Worm (Caenorhabditis elegans): Measurements from ENCODE around the gene subs-4.

Gene subs-4

ce11 chrIII:11361394-11361793 lies 20.6 kb upstream of the subs-4 start:
- TF ChIP-seq tbx-8 (GFP tag; optimal IDR thresholded peaks at IDR 0.05) (no peak), unc-39 (tag; optimal IDR thresholded peaks at IDR 0.05) (no peak), pha-4 (tag; optimal IDR thresholded peaks at IDR 0.05) (no peak)

- TF ChIP-seq ham-2 (GFP tag; optimal IDR thresholded peaks at IDR 0.05), result no peak
Observed at ce11 chrIII:11362915-11363314, 19.1 kb upstream of the subs-4 start.

ce11 chrIII:11366467-11366866 lies 15.6 kb upstream of the subs-4 start, which contains the start of gene T28D6.3:
TSS of gene T28D6.3 (plus strand) at chrIII:11366767.
- TF ChIP-seq lsy-2 (tag; optimal IDR thresholded peaks at IDR 0.05) (no peak), elt-1 (tag; optimal IDR thresholded peaks at IDR 0.05; ENCODE audit: borderline replicate concordance, insufficient read depth) (no peak), ceh-39 (tag; optimal IDR thresholded peaks at IDR 0.05) (no peak), unc-39 (tag; optimal IDR thresholded peaks at IDR 0.05) (no peak), blmp-1 (tag; optimal IDR thresholded peaks at IDR 0.05) (no peak), pha-4 (tag; optimal IDR thresholded peaks at IDR 0.05) (no peak)

ce11 chrIII:11371236-11371635 lies 10.8 kb upstream of the subs-4 start:
- TF ChIP-seq nhr-12 (tag; optimal IDR thresholded peaks at IDR 0.05), result no peak
- TF ChIP-seq drap-1 (GFP tag; optimal IDR thresholded peaks at IDR 0.05), result peak; percentile 97
- TF ChIP-seq tbx-8 (GFP tag; optimal IDR thresholded peaks at IDR 0.05), result peak; percentile 83
- peak; percentile 91 for TF ChIP-seq lin-32 (GFP tag; optimal IDR thresholded peaks at IDR 0.05)
- peak; percentile 22 for TF ChIP-seq ces-1 (GFP tag; optimal IDR thresholded peaks at IDR 0.05)
- TF ChIP-seq nhr-2 (tag; optimal IDR thresholded peaks at IDR 0.05), result no peak
- TF ChIP-seq mls-2 (tag; optimal IDR thresholded peaks at IDR 0.05), result peak; percentile 96
- TF ChIP-seq ceh-83 (GFP tag; optimal IDR thresholded peaks at IDR 0.05), result peak; percentile 93
- peak; percentile 96 for TF ChIP-seq sptf-1 (tag; optimal IDR thresholded peaks at IDR 0.05)
- peak; percentile 14 for TF ChIP-seq elt-3 (tag; optimal IDR thresholded peaks at IDR 0.05)
- TF ChIP-seq sem-2 (GFP tag; optimal IDR thresholded peaks at IDR 0.05), result peak; percentile 88
- peak; percentile 28 for TF ChIP-seq pha-4 (tag; optimal IDR thresholded peaks at IDR 0.05)
- no peak for TF ChIP-seq unc-62 (GFP tag; optimal IDR thresholded peaks at IDR 0.05)
- peak; percentile 81 for TF ChIP-seq ztf-11 (tag; optimal IDR thresholded peaks at IDR 0.05)
- TF ChIP-seq ceh-43 (GFP tag; optimal IDR thresholded peaks at IDR 0.05), result peak; percentile 83
- no peak for TF ChIP-seq zip-8 (tag; optimal IDR thresholded peaks at IDR 0.05)
- TF ChIP-seq blmp-1 (tag; optimal IDR thresholded peaks at IDR 0.05), result no peak
- TF ChIP-seq nhr-237 (tag; optimal IDR thresholded peaks at IDR 0.05), result no peak
- no peak for TF ChIP-seq ceh-39 (tag; optimal IDR thresholded peaks at IDR 0.05)
- peak; percentile 61 for TF ChIP-seq lin-13 (tag; optimal IDR thresholded peaks at IDR 0.05)
- peak; percentile 92 for TF ChIP-seq M03D4.4 (tag; optimal IDR thresholded peaks at IDR 0.05)
- no peak for TF ChIP-seq elt-1 (tag; optimal IDR thresholded peaks at IDR 0.05; ENCODE audit: borderline replicate concordance, insufficient read depth)
- no peak for TF ChIP-seq mab-5 (tag; optimal IDR thresholded peaks at IDR 0.05)
- TF ChIP-seq snpc-4 (tag; optimal IDR thresholded peaks at IDR 0.05), result no peak
- no peak for TF ChIP-seq lsy-2 (tag; optimal IDR thresholded peaks at IDR 0.05)
- TF ChIP-seq nhr-76 (tag; optimal IDR thresholded peaks at IDR 0.05), result no peak
- no peak for TF ChIP-seq mep-1 (tag; optimal IDR thresholded peaks at IDR 0.05)
- TF ChIP-seq nhr-28 (tag; optimal IDR thresholded peaks at IDR 0.05), result no peak
- TF ChIP-seq flh-1 (GFP tag; optimal IDR thresholded peaks at IDR 0.05), result peak; percentile 78
- peak; percentile 85 for TF ChIP-seq ham-2 (GFP tag; optimal IDR thresholded peaks at IDR 0.05)
- peak; percentile 83 for TF ChIP-seq unc-120 (tag; optimal IDR thresholded peaks at IDR 0.05; ENCODE audit: poor library complexity, severe bottlenecking)
- peak; percentile 83 for TF ChIP-seq bed-3 (GFP tag; optimal IDR thresholded peaks at IDR 0.05)
- TF ChIP-seq cnd-1 (tag; optimal IDR thresholded peaks at IDR 0.05), result peak; percentile 96
- TF ChIP-seq hlh-1 (tag; optimal IDR thresholded peaks at IDR 0.05), result peak; percentile 71
- TF ChIP-seq unc-39 (tag; optimal IDR thresholded peaks at IDR 0.05), result peak; percentile 8

- TF ChIP-seq unc-120 (tag; optimal IDR thresholded peaks at IDR 0.05; ENCODE audit: poor library complexity, severe bottlenecking) (no peak), cnd-1 (tag; optimal IDR thresholded peaks at IDR 0.05) (no peak), unc-62 (GFP tag; optimal IDR thresholded peaks at IDR 0.05) (no peak), snpc-4 (tag; optimal IDR thresholded peaks at IDR 0.05) (no peak), ces-1 (GFP tag; optimal IDR thresholded peaks at IDR 0.05) (no peak), M03D4.4 (tag; optimal IDR thresholded peaks at IDR 0.05) (no peak), mls-2 (tag; optimal IDR thresholded peaks at IDR 0.05) (no peak), elt-3 (tag; optimal IDR thresholded peaks at IDR 0.05) (no peak), ztf-11 (tag; optimal IDR thresholded peaks at IDR 0.05) (no peak), ceh-83 (GFP tag; optimal IDR thresholded peaks at IDR 0.05) (no peak), nhr-12 (tag; optimal IDR thresholded peaks at IDR 0.05) (no peak), lin-32 (GFP tag; optimal IDR thresholded peaks at IDR 0.05) (no peak), pha-4 (tag; optimal IDR thresholded peaks at IDR 0.05) (no peak), sptf-1 (tag; optimal IDR thresholded peaks at IDR 0.05) (no peak), ham-2 (GFP tag; optimal IDR thresholded peaks at IDR 0.05) (no peak)
Observed at ce11 chrIII:11371688-11372087, 10.3 kb upstream of the subs-4 start, which contains the start of gene tba-7. TSS of gene tba-7 (minus strand) at chrIII:11371788.

All from whole organism, mixed stage, embryonic.